Worm (Caenorhabditis elegans) whole organism, L4 larva: ENCODE results near the gene pals-32.

Source experiments
- F26F4.8 ChIP-seq: fragments of 200-800 bp; sonication (Bioruptor generic); conservative IDR thresholded peaks from 2 replicates; pipeline ENCODE4 v1.3.6; 2022; ENCODE audit warnings: missing genetic modification characterization, missing compliant biosample characterization
- fos-1 ChIP-seq: fragments of 150-350 bp; optimal IDR thresholded peaks from 2 replicates; lab custom pipeline; 2014; ENCODE audit warnings: missing biosample characterization, missing genetic modification characterization
- lin-39 ChIP-seq: fragments of 150-350 bp; optimal IDR thresholded peaks from 2 replicates; lab custom pipeline; 2014; ENCODE audit warnings: missing biosample characterization, missing genetic modification reagents, missing genetic modification characterization
- mdt-29 ChIP-seq: fragments of 200-800 bp; sonication (Bioruptor generic); IDR thresholded peaks from 2 replicates; pipeline ENCODE4 v1.3.6; 2022; ENCODE audit warnings: missing genetic modification reagents, missing genetic modification characterization, missing compliant biosample characterization
- ztf-11 ChIP-seq: fragments of 150-350 bp; optimal IDR thresholded peaks from 2 replicates; lab custom pipeline; 2014; ENCODE audit warnings: missing biosample characterization, missing genetic modification characterization

ce11 chrV:2880356-2880755 is 16.1 kb upstream of the pals-32 start:
- TF ChIP-seq mdt-29 (GFP tag; lab: Robert Waterston, UW) (no peak), fos-1 (no peak), ztf-11 (no peak), F26F4.8 (GFP tag; lab: Robert Waterston, UW) (no peak), lin-39 (tag; lab: Kevin White, UChicago) (no peak)
